Fruit fly (Drosophila melanogaster): Measurements from ENCODE around the gene ush.

The ush gene

dm6 chr2L:526192-526923, 50.3 kb downstream of the ush start (continued):
- TF ChIP-seq Hr51 (GFP tag; optimal IDR thresholded peaks at IDR 0.05): no peak
- TF ChIP-seq Adf1 (GFP tag; IDR thresholded peaks at IDR 0.05): no peak
- TF ChIP-seq CG14860 (GFP tag; IDR thresholded peaks at IDR 0.05; ENCODE audit: partially characterized antibody): no peak
- peak; percentile 9 for TF ChIP-seq CG18262 (tag; optimal IDR thresholded peaks at IDR 0.05)
- TF ChIP-seq CG13894 (tag; optimal IDR thresholded peaks at IDR 0.05): peak; percentile 8
- TF ChIP-seq en (GFP tag; optimal IDR thresholded peaks at IDR 0.05): no peak
- TF ChIP-seq Kr (GFP tag; optimal IDR thresholded peaks at IDR 0.05): no peak
- TF ChIP-seq CG42726 (GFP tag; IDR thresholded peaks at IDR 0.05; ENCODE audit: partially characterized antibody): no peak
- no peak for TF ChIP-seq Xrp1 (GFP tag; IDR thresholded peaks at IDR 0.05)
- no peak for TF ChIP-seq onecut (GFP tag; IDR thresholded peaks at IDR 0.05)
- no peak for TF ChIP-seq CG5180 (GFP tag; optimal IDR thresholded peaks at IDR 0.05)
- no peak for TF ChIP-seq CkIIα-i1 (GFP tag; IDR thresholded peaks at IDR 0.05)
- peak; percentile 5 for TF ChIP-seq CG30403 (GFP tag; optimal IDR thresholded peaks at IDR 0.05)
- TF ChIP-seq Atf-2 (GFP tag; optimal IDR thresholded peaks at IDR 0.05): no peak
- peak; percentile 28 for TF ChIP-seq CG10979 (tag; optimal IDR thresholded peaks at IDR 0.05)
- peak; percentile 31 for TF ChIP-seq fd96Cb (tag; optimal IDR thresholded peaks at IDR 0.05)
- no peak for TF ChIP-seq CG15601 (tag; optimal IDR thresholded peaks at IDR 0.05)
- TF ChIP-seq gem (tag; optimal IDR thresholded peaks at IDR 0.05): peak; percentile 27
- no peak for TF ChIP-seq ap (GFP tag; IDR thresholded peaks at IDR 0.05)
- TF ChIP-seq CG17361 (GFP tag; IDR thresholded peaks at IDR 0.05): peak; percentile 38; the same call in 1 of the 3 replicates
- no peak for TF ChIP-seq Usf (GFP tag; optimal IDR thresholded peaks at IDR 0.05)
- no peak for TF ChIP-seq Antp (GFP tag; optimal IDR thresholded peaks at IDR 0.05)
- no peak for TF ChIP-seq Lim3 (GFP tag; IDR thresholded peaks at IDR 0.05)
- TF ChIP-seq crol (GFP tag; IDR thresholded peaks at IDR 0.05): peak; percentile 57; the same call in 1 of the 2 replicates
- no peak for TF ChIP-seq CG7745 (tag; optimal IDR thresholded peaks at IDR 0.05)
- TF ChIP-seq ab (GFP tag; optimal IDR thresholded peaks at IDR 0.05): no peak
- TF ChIP-seq CG11504 (tag; optimal IDR thresholded peaks at IDR 0.05): peak; percentile 37
- no peak for TF ChIP-seq br (optimal IDR thresholded peaks at IDR 0.05)
- peak; percentile 26 for TF ChIP-seq CG7839 (tag; optimal IDR thresholded peaks at IDR 0.05)
- peak; percentile 9 for TF ChIP-seq Meics (GFP tag; optimal IDR thresholded peaks at IDR 0.05)
- peak; percentile 44 for TF ChIP-seq abd-A (tag; optimal IDR thresholded peaks at IDR 0.05)
- TF ChIP-seq CG13123 (GFP tag; optimal IDR thresholded peaks at IDR 0.05): no peak
- TF ChIP-seq Vsx1 (GFP tag; optimal IDR thresholded peaks at IDR 0.05): no peak
- TF ChIP-seq CG14667 (GFP tag; IDR thresholded peaks at IDR 0.05): no peak
- TF ChIP-seq trh (GFP tag; optimal IDR thresholded peaks at IDR 0.05): no peak

- peak; percentile 25 for TF ChIP-seq Sox102F (GFP tag; optimal IDR thresholded peaks at IDR 0.05)
- TF ChIP-seq gem (tag; optimal IDR thresholded peaks at IDR 0.05): peak; percentile 44
- TF ChIP-seq ems (GFP tag; optimal IDR thresholded peaks at IDR 0.05): no peak
- no peak for TF ChIP-seq ato (GFP tag; IDR thresholded peaks at IDR 0.05; ENCODE audit: partially characterized antibody)
- peak; percentile 64 for TF ChIP-seq sens (GFP tag)
- TF ChIP-seq Hand (GFP tag; optimal IDR thresholded peaks at IDR 0.05): no peak
- no peak for TF ChIP-seq zen2 (GFP tag; IDR thresholded peaks at IDR 0.05; ENCODE audit: partially characterized antibody)
- TF ChIP-seq CG7271 (tag; optimal IDR thresholded peaks at IDR 0.05): no peak
- TF ChIP-seq gsb-n (tag; optimal IDR thresholded peaks at IDR 0.05): no peak
- TF ChIP-seq CG4404 (GFP tag; IDR thresholded peaks at IDR 0.05): no peak
- no peak for TF ChIP-seq CG10147 (GFP tag; optimal IDR thresholded peaks at IDR 0.05)
- TF ChIP-seq E2f2 (GFP tag; IDR thresholded peaks at IDR 0.05): no peak
- peak; percentile 32 for TF ChIP-seq D19A (tag; optimal IDR thresholded peaks at IDR 0.05)
- TF ChIP-seq Ets65A (GFP tag): peak; percentile 22
- no peak for TF ChIP-seq salm (tag; optimal IDR thresholded peaks at IDR 0.05)
- no peak for TF ChIP-seq CG4854 (GFP tag; optimal IDR thresholded peaks at IDR 0.05)
- no peak for TF ChIP-seq Sox100B (GFP tag; optimal IDR thresholded peaks at IDR 0.05)
- TF ChIP-seq Nf-YC (tag; optimal IDR thresholded peaks at IDR 0.05): peak; percentile 39
Measured at dm6 chr2L:526924-527307, 50.9 kb downstream of the ush start.

All from whole organism, embryonic.